Fruit fly (Drosophila melanogaster) whole organism, embryonic: ENCODE results near the gene CG14352.

Source experiments
- Ada2b ChIP-seq: fragments of 200-800 bp; sonication (Bioruptor generic); IDR thresholded peaks from 2 replicates; pipeline ENCODE4 v1.3.6; 2022; ENCODE audit warnings: missing biosample characterization, missing genetic modification characterization
- B-H2 ChIP-seq: fragments of 200-800 bp; sonication (Bioruptor generic); optimal IDR thresholded peaks from 2 replicates; lab custom pipeline; 2018; ENCODE audit warnings: missing biosample characterization, mild to moderate bottlenecking, missing genetic modification characterization
- CG10274 ChIP-seq: fragments of 200-800 bp; sonication (Bioruptor generic); optimal IDR thresholded peaks from 3 replicates; lab custom pipeline; 2017; ENCODE audit warnings: missing biosample characterization, mild to moderate bottlenecking, missing genetic modification characterization
- CG11093 ChIP-seq: fragments of 200-800 bp; sonication (Bioruptor generic); IDR thresholded peaks from 3 replicates; pipeline ENCODE4 v1.3.6; 2022; ENCODE audit warnings: missing biosample characterization, missing genetic modification characterization
- CG12104 ChIP-seq: fragments of 200-800 bp; sonication (Bioruptor generic); optimal IDR thresholded peaks from 3 replicates; lab custom pipeline; 2016; ENCODE audit warnings: missing biosample characterization, missing genetic modification characterization
- CG12155 ChIP-seq: fragments of 200-800 bp; sonication (Bioruptor generic); optimal IDR thresholded peaks from 3 replicates; lab custom pipeline; 2016; ENCODE audit warnings: missing biosample characterization, missing genetic modification characterization
- CG12744 ChIP-seq: fragments of 200-800 bp; sonication (Bioruptor generic); optimal IDR thresholded peaks from 2 replicates; lab custom pipeline; 2016; ENCODE audit warnings: missing biosample characterization, missing genetic modification characterization
- CG15011 ChIP-seq: fragments of 200-800 bp; sonication (Bioruptor generic); optimal IDR thresholded peaks from 3 replicates; lab custom pipeline; 2018; ENCODE audit warnings: missing biosample characterization, mild to moderate bottlenecking, missing genetic modification characterization
- CG1647 ChIP-seq: fragments of 200-800 bp; sonication (Bioruptor generic); optimal IDR thresholded peaks from 3 replicates; lab custom pipeline; 2016; ENCODE audit warnings: missing biosample characterization, missing genetic modification characterization
- CG17186 ChIP-seq: fragments of 200-800 bp; sonication (Bioruptor generic); optimal IDR thresholded peaks from 3 replicates; lab custom pipeline; 2017; ENCODE audit warnings: missing biosample characterization, missing genetic modification reagents, missing genetic modification characterization
- CG2678 ChIP-seq: fragments of 200-800 bp; sonication (Bioruptor generic); optimal IDR thresholded peaks from 3 replicates; lab custom pipeline; 2019; ENCODE audit warnings: missing biosample characterization, mild to moderate bottlenecking, missing genetic modification characterization, moderate library complexity
- CG2875 ChIP-seq: fragments of 200-800 bp; sonication (Bioruptor generic); optimal IDR thresholded peaks from 2 replicates; lab custom pipeline; 2017; ENCODE audit warnings: missing biosample characterization, mild to moderate bottlenecking, missing genetic modification characterization, missing genetic modification reagents
- CG32767 ChIP-seq: fragments of 200-800 bp; sonication (Bioruptor generic); IDR thresholded peaks from 2 replicates; pipeline ENCODE4 v1.3.6; 2022; ENCODE audit warnings: missing biosample characterization, missing genetic modification characterization
- CG33213 ChIP-seq: fragments of 200-800 bp; sonication (Bioruptor generic); optimal IDR thresholded peaks from 3 replicates; lab custom pipeline; 2016; ENCODE audit warnings: missing biosample characterization, missing genetic modification characterization
- CG34224 ChIP-seq: fragments of 200-800 bp; sonication (Bioruptor generic); IDR thresholded peaks from 3 replicates; pipeline ENCODE4 v1.3.6; 2022; ENCODE audit warnings: missing biosample characterization, missing genetic modification characterization; ENCODE audit not compliant: partially characterized antibody
- CG5245 ChIP-seq: fragments of 200-800 bp; sonication (Bioruptor generic); optimal IDR thresholded peaks from 3 replicates; lab custom pipeline; 2016; ENCODE audit warnings: missing biosample characterization, missing genetic modification characterization
- CG8944 ChIP-seq: fragments of 200-800 bp; sonication (Bioruptor generic); optimal IDR thresholded peaks from 3 replicates; lab custom pipeline; 2016; ENCODE audit warnings: missing biosample characterization, missing genetic modification characterization
- CG9727 ChIP-seq: fragments of 200-800 bp; sonication (Bioruptor generic); optimal IDR thresholded peaks from 3 replicates; lab custom pipeline; 2017; ENCODE audit warnings: missing biosample characterization, mild to moderate bottlenecking, missing genetic modification characterization
- Ets65A ChIP-seq: fragments of 200-800 bp; sonication (Bioruptor generic); peaks from one replicate; lab custom pipeline; 2016; ENCODE audit warnings: missing biosample characterization, missing genetic modification characterization
- GATAe ChIP-seq: fragments of 200-800 bp; sonication (Bioruptor generic); conservative IDR thresholded peaks from 2 replicates; pipeline ENCODE4 v1.3.6; 2022; ENCODE audit warnings: missing biosample characterization, missing genetic modification characterization
- H2.0 ChIP-seq: fragments of 200-800 bp; sonication (Bioruptor generic); IDR thresholded peaks from 2 replicates; pipeline ENCODE4 v1.3.6; 2022; ENCODE audit warnings: missing biosample characterization, missing genetic modification characterization
- HmgD ChIP-seq: fragments of 200-800 bp; sonication (Bioruptor generic); optimal IDR thresholded peaks from 3 replicates; lab custom pipeline; 2016; ENCODE audit warnings: missing biosample characterization, missing genetic modification characterization
- Mad ChIP-seq: fragments of 200-800 bp; sonication (Bioruptor generic); optimal IDR thresholded peaks from 2 replicates; lab custom pipeline; 2016; ENCODE audit warnings: missing biosample characterization, missing genetic modification characterization
- Meics ChIP-seq: fragments of 200-800 bp; sonication (Bioruptor generic); optimal IDR thresholded peaks from 2 replicates; lab custom pipeline; 2017; ENCODE audit warnings: missing biosample characterization, mild to moderate bottlenecking, missing genetic modification characterization
- NK7.1 ChIP-seq: fragments of 200-800 bp; sonication (Bioruptor generic); optimal IDR thresholded peaks from 3 replicates; lab custom pipeline; 2016; ENCODE audit warnings: missing biosample characterization, missing genetic modification characterization
- Rx ChIP-seq: fragments of 200-800 bp; sonication (Bioruptor generic); IDR thresholded peaks from 2 replicates; pipeline ENCODE4 v1.3.6; 2022; ENCODE audit warnings: missing biosample characterization, missing genetic modification characterization
- ase ChIP-seq: fragments of 200-800 bp; sonication (Bioruptor generic); IDR thresholded peaks from 3 replicates; pipeline ENCODE4 v1.3.6; 2022; ENCODE audit warnings: missing biosample characterization, missing genetic modification characterization
- az2 ChIP-seq: fragments of 200-800 bp; sonication (Bioruptor generic); optimal IDR thresholded peaks from 3 replicates; lab custom pipeline; 2016; ENCODE audit warnings: missing biosample characterization, missing genetic modification characterization
- chif ChIP-seq, 2 experiments: fragments of 200-800 bp; sonication (Bioruptor generic); optimal IDR thresholded peaks; 3 replicates each; lab custom pipeline; 2016; ENCODE audit warnings: missing biosample characterization in 2 of 2, missing genetic modification characterization in 2 of 2
- dmrt11E ChIP-seq: fragments of 200-800 bp; sonication (Bioruptor generic); optimal IDR thresholded peaks from 3 replicates; lab custom pipeline; 2018; ENCODE audit warnings: missing biosample characterization, mild to moderate bottlenecking, missing genetic modification characterization, moderate library complexity
- eyg ChIP-seq: fragments of 200-800 bp; sonication (Bioruptor generic); optimal IDR thresholded peaks from 3 replicates; lab custom pipeline; 2016; ENCODE audit warnings: missing biosample characterization, missing genetic modification characterization
- gro ChIP-seq: fragments of 200-800 bp; sonication (Bioruptor generic); optimal IDR thresholded peaks from 2 replicates; lab custom pipeline; 2016; ENCODE audit warnings: missing biosample characterization, missing genetic modification characterization
- kah ChIP-seq: fragments of 200-800 bp; sonication (Bioruptor generic); optimal IDR thresholded peaks from 2 replicates; lab custom pipeline; 2018; ENCODE audit warnings: missing biosample characterization, mild to moderate bottlenecking, missing genetic modification characterization
- klu ChIP-seq: fragments of 200-800 bp; sonication (Bioruptor generic); IDR thresholded peaks from 2 replicates; pipeline ENCODE4 v1.3.6; 2022; ENCODE audit warnings: missing biosample characterization, missing genetic modification characterization
- lab ChIP-seq: fragments of 200-800 bp; sonication (Bioruptor generic); optimal IDR thresholded peaks from 3 replicates; lab custom pipeline; 2017; ENCODE audit warnings: missing biosample characterization, missing genetic modification characterization, mild to moderate bottlenecking, moderate library complexity, missing genetic modification reagents
- lmd ChIP-seq: fragments of 200-800 bp; sonication (Bioruptor generic); IDR thresholded peaks from 2 replicates; pipeline ENCODE4 v1.3.6; 2022; ENCODE audit warnings: missing biosample characterization, missing genetic modification characterization
- maf-S ChIP-seq: fragments of 200-800 bp; sonication (Bioruptor generic); optimal IDR thresholded peaks from 2 replicates; lab custom pipeline; 2016; ENCODE audit warnings: missing biosample characterization, missing genetic modification characterization
- nau ChIP-seq: fragments of 200-800 bp; sonication (Bioruptor generic); optimal IDR thresholded peaks from 3 replicates; lab custom pipeline; 2017; ENCODE audit warnings: missing biosample characterization, mild to moderate bottlenecking, missing genetic modification characterization, missing genetic modification reagents
- otp ChIP-seq: fragments of 200-800 bp; sonication (Bioruptor generic); IDR thresholded peaks from 3 replicates; pipeline ENCODE4, ENCODE4 v1.3.6; 2022; ENCODE audit warnings: missing biosample characterization, missing genetic modification characterization
- pros ChIP-seq: fragments of 200-800 bp; sonication (Bioruptor generic); optimal IDR thresholded peaks from 3 replicates; lab custom pipeline; 2019; ENCODE audit warnings: missing biosample characterization, mild to moderate bottlenecking, missing genetic modification characterization, moderate library complexity
- psq ChIP-seq: fragments of 200-800 bp; sonication (Bioruptor generic); optimal IDR thresholded peaks from 2 replicates; lab custom pipeline; 2017; ENCODE audit warnings: missing biosample characterization, missing genetic modification characterization
- salm ChIP-seq: fragments of 200-800 bp; sonication (Bioruptor generic); optimal IDR thresholded peaks from 2 replicates; lab custom pipeline; 2018; ENCODE audit warnings: missing biosample characterization, mild to moderate bottlenecking, missing genetic modification characterization
- scrt ChIP-seq: fragments of 200-800 bp; sonication (Bioruptor generic); optimal IDR thresholded peaks from 2 replicates; lab custom pipeline; 2018; ENCODE audit warnings: missing biosample characterization, mild to moderate bottlenecking, missing genetic modification characterization, moderate library complexity
- sim ChIP-seq: fragments of 200-800 bp; sonication (Bioruptor generic); IDR thresholded peaks from 2 replicates; pipeline ENCODE4 v1.3.6; 2022; ENCODE audit warnings: missing biosample characterization, missing genetic modification characterization
- slou ChIP-seq: fragments of 200-800 bp; sonication (Bioruptor generic); optimal IDR thresholded peaks from 3 replicates; lab custom pipeline; 2016; ENCODE audit warnings: missing biosample characterization, missing genetic modification characterization
- sr ChIP-seq: fragments of 200-800 bp; sonication (Bioruptor generic); IDR thresholded peaks from 3 replicates; pipeline ENCODE4 v1.3.6; 2022; ENCODE audit warnings: missing biosample characterization, missing genetic modification characterization
- ssp ChIP-seq: fragments of 200-800 bp; sonication (Bioruptor generic); IDR thresholded peaks from 2 replicates; pipeline ENCODE4 v1.3.6; 2022; ENCODE audit warnings: missing biosample characterization, missing genetic modification characterization
- stc ChIP-seq: fragments of 200-800 bp; sonication (Bioruptor generic); IDR thresholded peaks from 2 replicates; pipeline ENCODE4 v1.3.6; 2022; ENCODE audit warnings: missing biosample characterization, missing genetic modification characterization
- tgo ChIP-seq: fragments of 200-800 bp; sonication (Bioruptor generic); IDR thresholded peaks from 3 replicates; pipeline ENCODE4 v1.3.6; 2022; ENCODE audit warnings: missing biosample characterization, missing genetic modification characterization
- unc-4 ChIP-seq: fragments of 200-800 bp; sonication (Bioruptor generic); IDR thresholded peaks from 2 replicates; pipeline ENCODE4 v1.3.6; 2022; ENCODE audit warnings: missing biosample characterization, missing genetic modification characterization; ENCODE audit not compliant: partially characterized antibody
- usp ChIP-seq: fragments of >200 bp; optimal IDR thresholded peaks from 2 replicates; lab custom pipeline; 2017; ENCODE audit warnings: missing biosample characterization, missing genetic modification characterization
- z ChIP-seq: fragments of 200-800 bp; sonication (Bioruptor generic); IDR thresholded peaks from 3 replicates; pipeline ENCODE4 v1.3.6; 2022; ENCODE audit warnings: missing biosample characterization, missing genetic modification characterization

The CG14352 gene

dm6 chr2L:1655858-1656257, 44.6 kb downstream of the CG14352 start (continued):
- TF ChIP-seq otp = no peak
- no peak for TF ChIP-seq CG15011 (GFP tag; lab: Kevin White, UChicago)
- no peak for TF ChIP-seq dmrt11E (tag; lab: Kevin White, UChicago)
- peak; percentile 24; the same call in 1 of the 2 replicates for TF ChIP-seq H2.0 (GFP tag; lab: Robert Waterston, UW)
- peak; percentile 22 for TF ChIP-seq nau (GFP tag; lab: Kevin White, UChicago)
- no peak for TF ChIP-seq salm (tag; lab: Kevin White, UChicago)
- TF ChIP-seq z (GFP tag; lab: Robert Waterston, UW) = no peak
- TF ChIP-seq CG10274 (GFP tag; lab: Kevin White, UChicago) = peak; percentile 21
- no peak for TF ChIP-seq CG33213
- TF ChIP-seq usp (GFP tag; lab: Kevin White, UChicago) = no peak
- no peak for TF ChIP-seq unc-4
- no peak for TF ChIP-seq slou (GFP tag; lab: Kevin White, UChicago)
- peak; percentile 10 for TF ChIP-seq CG2678 (tag; lab: Kevin White, UChicago)
- no peak for TF ChIP-seq NK7.1
- peak in 1 of 2 experiments; percentile 31 for TF ChIP-seq chif (GFP tag; optimal IDR thresholded peaks at IDR 0.05; lab: Kevin White, UChicago)
- no peak for TF ChIP-seq B-H2
- TF ChIP-seq Mad (GFP tag; lab: Kevin White, UChicago) = no peak
- no peak for TF ChIP-seq ssp
- TF ChIP-seq CG12104 = peak; percentile 6
- TF ChIP-seq eyg (GFP tag; lab: Kevin White, UChicago) = no peak
- TF ChIP-seq CG12155 = peak; percentile 38
- TF ChIP-seq stc (GFP tag; lab: Robert Waterston, UW) = no peak
- TF ChIP-seq sim (GFP tag; lab: Robert Waterston, UW) = peak; percentile 50; the same call in 1 of the 2 replicates
- TF ChIP-seq CG11093 (GFP tag; lab: Robert Waterston, UW) = no peak
- TF ChIP-seq tgo (GFP tag; lab: Robert Waterston, UW) = peak; percentile 44; the same call in 1 of the 3 replicates
- no peak for TF ChIP-seq CG17186 (GFP tag; lab: Kevin White, UChicago)
- TF ChIP-seq Ets65A = peak; percentile 53
- peak; percentile 43 for TF ChIP-seq az2
- peak; percentile 53 for TF ChIP-seq lmd (GFP tag; lab: Robert Waterston, UW)
- TF ChIP-seq sr (GFP tag; lab: Robert Waterston, UW) = no peak
- TF ChIP-seq scrt (GFP tag; lab: Kevin White, UChicago) = no peak
- TF ChIP-seq CG32767 (GFP tag; lab: Robert Waterston, UW) = 0 out of 2 replicates have a peak, but pooled peaks have one; percentile 38
- no peak for TF ChIP-seq gro (GFP tag; lab: Kevin White, UChicago)
- peak; percentile 19 for TF ChIP-seq CG5245 (GFP tag; lab: Kevin White, UChicago)
- peak; percentile 45; the same call in 1 of the 2 replicates for TF ChIP-seq Rx
- TF ChIP-seq CG8944 (GFP tag; lab: Kevin White, UChicago) = no peak
- TF ChIP-seq Ada2b = peak; percentile 68
- peak; percentile 46; the same call in 1 of the 3 replicates for TF ChIP-seq ase (GFP tag; lab: Robert Waterston, UW)
- 0 out of 2 replicates have a peak, but pooled peaks have one; percentile 31 for TF ChIP-seq GATAe (GFP tag; lab: Robert Waterston, UW)
- TF ChIP-seq CG9727 = peak; percentile 34
- TF ChIP-seq CG34224 (GFP tag; lab: Robert Waterston, UW) = no peak
- peak; percentile 26 for TF ChIP-seq lab
- 0 out of 2 replicates have a peak, but pooled peaks have one; percentile 2 for TF ChIP-seq klu
- TF ChIP-seq CG1647 (GFP tag; lab: Kevin White, UChicago) = no peak
- no peak for TF ChIP-seq CG2875 (GFP tag; lab: Kevin White, UChicago)
- TF ChIP-seq psq (GFP tag; lab: Kevin White, UChicago) = no peak
- no peak for TF ChIP-seq HmgD (GFP tag; lab: Kevin White, UChicago)
- TF ChIP-seq CG12744 (GFP tag; lab: Kevin White, UChicago) = no peak
- TF ChIP-seq kah = no peak
- TF ChIP-seq maf-S (GFP tag; lab: Kevin White, UChicago) = no peak
- peak; percentile 17 for TF ChIP-seq Meics (GFP tag; lab: Kevin White, UChicago)
- no peak for TF ChIP-seq pros (GFP tag; lab: Kevin White, UChicago)
